Worm (Caenorhabditis elegans) whole organism, L4 larva: Measurements from ENCODE around the gene alkb-7.

ENCODE experiments used
- D1046.2 ChIP-seq: fragments of 200-800 bp; sonication (Bioruptor generic); IDR thresholded peaks from 2 replicates; pipeline ENCODE4 v1.3.6; 2022; ENCODE audit warnings: missing genetic modification characterization, missing compliant biosample characterization
- F10B5.3 ChIP-seq: sonication (generic microtip); optimal IDR thresholded peaks from 2 replicates; lab custom pipeline; 2016; ENCODE audit warnings: mild to moderate bottlenecking, missing genetic modification characterization, missing compliant biosample characterization
- F26F4.8 ChIP-seq: fragments of 200-800 bp; sonication (Bioruptor generic); conservative IDR thresholded peaks from 2 replicates; pipeline ENCODE4 v1.3.6; 2022; ENCODE audit warnings: missing genetic modification characterization, missing compliant biosample characterization
- F37D6.2 ChIP-seq: sonication (generic microtip); optimal IDR thresholded peaks from 2 replicates; lab custom pipeline; 2016; ENCODE audit warnings: mild to moderate bottlenecking, missing genetic modification characterization, missing compliant biosample characterization
- Y5F2A.4 ChIP-seq: fragments of 200-800 bp; sonication (Bioruptor generic); optimal IDR thresholded peaks from 2 replicates; lab custom pipeline; 2018; ENCODE audit warnings: mild to moderate bottlenecking, missing genetic modification characterization, missing compliant biosample characterization
- Y75B8A.6 ChIP-seq: fragments of 200-800 bp; sonication (Bioruptor generic); IDR thresholded peaks from 2 replicates; pipeline ENCODE4 v1.3.6; 2022; ENCODE audit warnings: missing genetic modification reagents, missing genetic modification characterization, missing compliant biosample characterization
- ZK546.5 ChIP-seq, 2 experiments: sonication (generic microtip); optimal IDR thresholded peaks; 2 replicates each; lab custom pipeline; 2017; ENCODE audit warnings: missing biosample characterization in 2 of 2, missing genetic modification characterization in 2 of 2
- arid-1 ChIP-seq: fragments of 200-800 bp; sonication (Bioruptor generic); conservative IDR thresholded peaks from 2 replicates; pipeline ENCODE4 v1.3.6; 2022; ENCODE audit warnings: missing genetic modification reagents, missing genetic modification characterization, missing compliant biosample characterization
- ceh-62 ChIP-seq: sonication (generic microtip); optimal IDR thresholded peaks from 2 replicates; lab custom pipeline; 2017; ENCODE audit warnings: missing biosample characterization, missing genetic modification characterization
- ceh-82 ChIP-seq: sonication (generic microtip); optimal IDR thresholded peaks from 2 replicates; lab custom pipeline; 2017; ENCODE audit warnings: missing biosample characterization, missing genetic modification characterization
- daf-16 ChIP-seq, 3 experiments: sonication (generic microtip); optimal IDR thresholded peaks; 2 replicates each; lab custom pipeline; 2016 to 2017; ENCODE audit warnings: missing genetic modification characterization in 3 of 3, missing genetic modification reagents in 3 of 3, mild to moderate bottlenecking in 2 of 3, missing compliant biosample characterization in 2 of 3, missing biosample characterization in 1 of 3, moderate library complexity in 1 of 3
- daf-19 ChIP-seq: fragments of 200-800 bp; sonication (Bioruptor generic); conservative IDR thresholded peaks from 2 replicates; pipeline ENCODE4 v1.3.6; 2022; ENCODE audit warnings: missing genetic modification characterization, missing compliant biosample characterization
- dmd-6 ChIP-seq: fragments of 200-800 bp; sonication (Bioruptor generic); IDR thresholded peaks from 2 replicates; pipeline ENCODE4 v1.3.6; 2022; ENCODE audit warnings: missing genetic modification reagents, missing genetic modification characterization, missing compliant biosample characterization
- dmd-8 ChIP-seq: fragments of 200-800 bp; sonication (Bioruptor generic); IDR thresholded peaks from 2 replicates; pipeline ENCODE4 v1.3.6; 2022; ENCODE audit warnings: missing genetic modification characterization, missing compliant biosample characterization
- dpl-1 ChIP-seq: fragments of 150-350 bp; optimal IDR thresholded peaks from 2 replicates; lab custom pipeline; 2014; ENCODE audit warnings: missing biosample characterization, missing genetic modification reagents, missing genetic modification characterization
- dve-1 ChIP-seq: sonication (generic microtip); optimal IDR thresholded peaks from 2 replicates; lab custom pipeline; 2017; ENCODE audit warnings: antibody characterized with exemption, mild to moderate bottlenecking, missing genetic modification characterization, missing compliant biosample characterization; ENCODE audit not compliant: insufficient read depth
- egl-43 ChIP-seq: fragments of 200-800 bp; sonication (Bioruptor generic); IDR thresholded peaks from 2 replicates; pipeline ENCODE4 v1.3.6; 2022; ENCODE audit warnings: missing genetic modification reagents, missing genetic modification characterization, missing compliant biosample characterization
- gei-8 ChIP-seq: fragments of 200-800 bp; sonication (Bioruptor generic); optimal IDR thresholded peaks from 2 replicates; lab custom pipeline; 2018; ENCODE audit warnings: mild to moderate bottlenecking, missing genetic modification characterization, missing compliant biosample characterization
- hif-1 ChIP-seq, 2 experiments: sonication (generic microtip); optimal IDR thresholded peaks; 2 replicates each; lab custom pipeline; 2016 to 2017; ENCODE audit warnings: missing compliant biosample characterization in 2 of 2, missing genetic modification characterization in 2 of 2, missing genetic modification reagents in 2 of 2, missing genotype in 2 of 2, mild to moderate bottlenecking in 1 of 2
- hlh-30 ChIP-seq: sonication (generic microtip); optimal IDR thresholded peaks from 2 replicates; lab custom pipeline; 2017; ENCODE audit warnings: antibody characterized with exemption, mild to moderate bottlenecking, missing genetic modification characterization, missing compliant biosample characterization; ENCODE audit not compliant: insufficient read depth
- lin-1 ChIP-seq: fragments of 200-800 bp; sonication (Bioruptor generic); IDR thresholded peaks from 2 replicates; pipeline ENCODE4 v1.3.6; 2022; ENCODE audit warnings: missing genetic modification reagents, missing genetic modification characterization, missing compliant biosample characterization
- lin-29 ChIP-seq: fragments of 200-800 bp; sonication (Bioruptor generic); IDR thresholded peaks from 2 replicates; pipeline ENCODE4 v1.3.6; 2022; ENCODE audit warnings: missing genetic modification reagents, missing genetic modification characterization, missing compliant biosample characterization
- lin-38 ChIP-seq: fragments of 200-800 bp; sonication (Bioruptor generic); IDR thresholded peaks from 2 replicates; pipeline ENCODE4 v1.3.6; 2022; ENCODE audit warnings: missing genetic modification reagents, missing genetic modification characterization, missing compliant biosample characterization
- lin-39 ChIP-seq: fragments of 150-350 bp; optimal IDR thresholded peaks from 2 replicates; lab custom pipeline; 2014; ENCODE audit warnings: missing biosample characterization, missing genetic modification reagents, missing genetic modification characterization
- lir-3 ChIP-seq: sonication (generic microtip); optimal IDR thresholded peaks from 2 replicates; lab custom pipeline; 2016; ENCODE audit warnings: mild to moderate bottlenecking, missing genetic modification characterization, missing compliant biosample characterization
- mdl-1 ChIP-seq, 2 experiments: fragments of 150-350 bp in 1 of 2; sonication (generic microtip) in 1 of 2; optimal IDR thresholded peaks; 2 replicates each; lab custom pipeline; 2014 to 2017; ENCODE audit warnings: missing biosample characterization in 2 of 2, missing genetic modification characterization in 2 of 2
- mes-2 ChIP-seq: sonication (generic microtip); optimal IDR thresholded peaks from 2 replicates; lab custom pipeline; 2016; ENCODE audit warnings: missing genotype, mild to moderate bottlenecking, missing genetic modification characterization, missing compliant biosample characterization; ENCODE audit not compliant: poor library complexity, severe bottlenecking
- nhr-102 ChIP-seq: sonication (generic microtip); optimal IDR thresholded peaks from 2 replicates; lab custom pipeline; 2016; ENCODE audit warnings: mild to moderate bottlenecking, missing genetic modification characterization, moderate library complexity, missing compliant biosample characterization
- nhr-111 ChIP-seq: fragments of 200-800 bp; sonication (Bioruptor generic); optimal IDR thresholded peaks from 2 replicates; lab custom pipeline; 2018; ENCODE audit warnings: mild to moderate bottlenecking, missing genetic modification characterization, missing compliant biosample characterization
- nhr-25 ChIP-seq: sonication (generic microtip); optimal IDR thresholded peaks from 2 replicates; lab custom pipeline; 2017; ENCODE audit warnings: missing genetic modification characterization, mild to moderate bottlenecking, missing compliant biosample characterization, antibody characterized with exemption, moderate library complexity, borderline replicate concordance; ENCODE audit not compliant: insufficient read depth
- nhr-42 ChIP-seq: fragments of 200-800 bp; sonication (Bioruptor generic); IDR thresholded peaks from 2 replicates; pipeline ENCODE4 v1.3.6; 2022; ENCODE audit warnings: missing genetic modification characterization, missing compliant biosample characterization
- nhr-6 ChIP-seq: fragments of 150-350 bp; optimal IDR thresholded peaks from 2 replicates; lab custom pipeline; 2014; ENCODE audit warnings: missing biosample characterization, missing genetic modification characterization
- nhr-76 ChIP-seq: fragments of 150-350 bp; optimal IDR thresholded peaks from 2 replicates; lab custom pipeline; 2014; ENCODE audit warnings: missing biosample characterization, missing genetic modification characterization
- nhr-77 ChIP-seq: fragments of 150-350 bp; optimal IDR thresholded peaks from 2 replicates; lab custom pipeline; 2014; ENCODE audit warnings: missing biosample characterization, missing genetic modification characterization
- pqm-1 ChIP-seq: sonication (generic microtip); optimal IDR thresholded peaks from 2 replicates; lab custom pipeline; 2017; ENCODE audit warnings: missing biosample characterization, missing genetic modification characterization
- rbr-2 ChIP-seq: sonication (generic microtip); optimal IDR thresholded peaks from 2 replicates; lab custom pipeline; 2016; ENCODE audit warnings: missing genotype, missing genetic modification characterization, missing compliant biosample characterization
- skn-1 ChIP-seq: fragments of 150-350 bp; optimal IDR thresholded peaks from 2 replicates; lab custom pipeline; 2014; ENCODE audit warnings: missing biosample characterization, missing genetic modification characterization
- snpc-4 ChIP-seq: fragments of 150-350 bp; optimal IDR thresholded peaks from 2 replicates; lab custom pipeline; 2014; ENCODE audit warnings: missing biosample characterization, missing genetic modification characterization
- spr-1 ChIP-seq: sonication (generic microtip); optimal IDR thresholded peaks from 2 replicates; lab custom pipeline; 2016; ENCODE audit warnings: mild to moderate bottlenecking, missing genetic modification characterization, missing compliant biosample characterization
- tag-97 ChIP-seq: fragments of 200-800 bp; sonication (Bioruptor generic); IDR thresholded peaks from 2 replicates; pipeline ENCODE4 v1.3.6; 2022; ENCODE audit warnings: missing genetic modification characterization, missing compliant biosample characterization
- tra-1 ChIP-seq: fragments of 200-800 bp; sonication (Bioruptor generic); IDR thresholded peaks from 2 replicates; pipeline ENCODE4 v1.3.6; 2022; ENCODE audit warnings: missing genetic modification reagents, missing genetic modification characterization, missing compliant biosample characterization
- unc-130 ChIP-seq: sonication (generic microtip); optimal IDR thresholded peaks from 2 replicates; lab custom pipeline; 2016; ENCODE audit warnings: missing genetic modification reagents, missing genetic modification characterization, missing compliant biosample characterization
- unc-39 ChIP-seq: sonication (generic microtip); optimal IDR thresholded peaks from 2 replicates; lab custom pipeline; 2017; ENCODE audit warnings: missing biosample characterization, missing genetic modification characterization
- unc-62 ChIP-seq, 3 experiments: fragments of 150-350 bp in 1 of 3; sonication (generic microtip); optimal IDR thresholded peaks in 2 of 3; peaks in 1 of 3; 1 replicate in 1 of 3; 2 replicates in 2 of 3; lab custom pipeline; 2014 to 2017; ENCODE audit warnings: missing biosample characterization in 3 of 3, missing genetic modification characterization in 3 of 3, missing genetic modification reagents in 3 of 3, missing genotype in 1 of 3
- zag-1 ChIP-seq: fragments of 150-350 bp; optimal IDR thresholded peaks from 2 replicates; lab custom pipeline; 2014; ENCODE audit warnings: missing biosample characterization, missing genetic modification characterization
- zfp-2 ChIP-seq: sonication (generic microtip); optimal IDR thresholded peaks from 2 replicates; lab custom pipeline; 2016; ENCODE audit warnings: mild to moderate bottlenecking, missing genetic modification characterization, missing compliant biosample characterization
- zip-11 ChIP-seq: fragments of 200-800 bp; sonication (Bioruptor generic); IDR thresholded peaks from 2 replicates; pipeline ENCODE4 v1.3.6; 2022; ENCODE audit warnings: missing genetic modification characterization, missing compliant biosample characterization
- zip-2 ChIP-seq: fragments of 150-350 bp; optimal IDR thresholded peaks from 2 replicates; lab custom pipeline; 2014; ENCODE audit warnings: missing biosample characterization, missing genetic modification characterization
- ztf-11 ChIP-seq: fragments of 150-350 bp; optimal IDR thresholded peaks from 2 replicates; lab custom pipeline; 2014; ENCODE audit warnings: missing biosample characterization, missing genetic modification characterization
- ztf-7 ChIP-seq: fragments of 150-350 bp; optimal IDR thresholded peaks from 2 replicates; lab custom pipeline; 2014; ENCODE audit warnings: missing biosample characterization, missing genetic modification characterization

The alkb-7 gene

DNA sequence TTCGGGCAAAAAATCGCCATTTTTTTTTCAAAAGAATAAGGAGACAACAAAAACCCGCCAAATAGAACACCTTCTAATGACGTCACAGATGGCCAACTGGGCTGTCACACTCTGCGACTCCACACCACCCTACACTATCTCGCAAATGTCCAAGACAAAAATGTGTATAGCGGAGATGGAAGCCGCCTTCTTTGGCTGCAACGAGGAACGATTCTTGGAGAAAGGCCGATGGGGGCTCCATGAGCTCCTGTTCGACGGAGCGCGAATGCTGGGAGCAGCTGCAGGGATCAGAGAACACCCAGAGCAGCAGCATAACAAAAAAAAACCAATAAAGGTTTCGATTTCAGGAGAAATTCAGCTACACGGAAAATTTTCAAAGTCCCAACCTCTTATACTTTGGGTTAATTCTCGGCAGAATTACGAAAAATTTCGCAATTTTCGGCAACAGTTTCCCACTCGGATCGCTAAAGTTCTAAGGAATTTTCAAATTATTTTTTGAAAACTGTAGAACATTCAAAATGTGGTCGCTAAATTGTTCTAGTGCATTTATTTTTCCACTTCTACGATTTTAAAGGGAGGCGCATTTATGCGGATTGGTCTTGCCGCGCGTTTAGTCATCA lies 17.9 kb upstream of the alkb-7 start (continued):
- no peak for TF ChIP-seq tra-1
- no peak for TF ChIP-seq ceh-62 (tag; lab: Kevin White, UChicago)
- TF ChIP-seq zag-1 (tag; lab: Kevin White, UChicago): no peak
- TF ChIP-seq Y5F2A.4 (GFP tag; lab: Kevin White, UChicago): no peak
- no peak for TF ChIP-seq daf-19 (GFP tag; lab: Robert Waterston, UW)
- TF ChIP-seq dmd-8: no peak
- peak; percentile 22 for TF ChIP-seq dpl-1 (GFP tag; lab: Kevin White, UChicago)
- no peak for TF ChIP-seq unc-130
- no peak for TF ChIP-seq daf-16 (GFP tag; optimal IDR thresholded peaks at IDR 0.05; lab: Kevin White, UChicago)
- TF ChIP-seq daf-16 (tag; optimal IDR thresholded peaks at IDR 0.05; lab: Kevin White, UChicago): no peak
- no peak for TF ChIP-seq nhr-102 (tag; lab: Kevin White, UChicago)
- no peak for TF ChIP-seq zfp-2 (tag; lab: Kevin White, UChicago)
- no peak for TF ChIP-seq ceh-82 (tag; lab: Kevin White, UChicago)
- no peak for TF ChIP-seq nhr-6 (tag; lab: Kevin White, UChicago)
- no peak for TF ChIP-seq nhr-111 (GFP tag; lab: Kevin White, UChicago)
- TF ChIP-seq dve-1 (tag; lab: Kevin White, UChicago): peak; percentile 5
- peak; percentile 47 for TF ChIP-seq hlh-30 (tag; lab: Kevin White, UChicago)
- no peak for TF ChIP-seq nhr-25
- peak in 1 of 2 experiments; percentile 12 for TF ChIP-seq mdl-1 (tag; optimal IDR thresholded peaks at IDR 0.05; lab: Kevin White, UChicago)
- TF ChIP-seq zip-2: peak; percentile 52
- TF ChIP-seq tag-97 (GFP tag; lab: Robert Waterston, UW): no peak
- TF ChIP-seq F10B5.3 (tag; lab: Kevin White, UChicago): no peak
- peak; percentile 53 for TF ChIP-seq rbr-2 (tag; lab: Kevin White, UChicago)
- no peak for TF ChIP-seq lir-3
- no peak for TF ChIP-seq nhr-76
- TF ChIP-seq lin-38 (GFP tag; lab: Robert Waterston, UW): peak; percentile 47
- no peak for TF ChIP-seq gei-8 (GFP tag; lab: Kevin White, UChicago)
- no peak for TF ChIP-seq spr-1 (tag; lab: Kevin White, UChicago)
- TF ChIP-seq ztf-7: no peak
- TF ChIP-seq skn-1 (tag; lab: Kevin White, UChicago): no peak
- TF ChIP-seq snpc-4 (tag; lab: Kevin White, UChicago): no peak
- TF ChIP-seq egl-43 (GFP tag; lab: Robert Waterston, UW): peak; percentile 69; the same call in 1 of the 2 replicates
- TF ChIP-seq pqm-1 (tag; lab: Kevin White, UChicago): no peak
- no peak for TF ChIP-seq lin-39
- peak; percentile 45 for TF ChIP-seq mes-2
- TF ChIP-seq nhr-42 (GFP tag; lab: Robert Waterston, UW): no peak
- TF ChIP-seq zip-11 (GFP tag; lab: Robert Waterston, UW): no peak
- TF ChIP-seq lin-1 (GFP tag; lab: Robert Waterston, UW): no peak
- 0 out of 2 replicates have a peak, but pooled peaks have one; percentile 13 for TF ChIP-seq arid-1 (GFP tag; lab: Robert Waterston, UW)
- TF ChIP-seq F37D6.2 (tag; lab: Kevin White, UChicago): peak; percentile 42
- no peak for TF ChIP-seq unc-39 (tag; lab: Kevin White, UChicago)
- TF ChIP-seq lin-29: no peak
- no peak for TF ChIP-seq ztf-11 (tag; lab: Kevin White, UChicago)
- 0 out of 2 replicates have a peak, but pooled peaks have one; percentile 13 for TF ChIP-seq D1046.2 (GFP tag; lab: Robert Waterston, UW)
- no peak for TF ChIP-seq ZK546.5 (tag; optimal IDR thresholded peaks at IDR 0.05; lab: Kevin White, UChicago)
- TF ChIP-seq dmd-6 (GFP tag; lab: Robert Waterston, UW): peak; percentile 41
- peak in 1 of 2 experiments; percentile 83 for TF ChIP-seq unc-62 (GFP tag; optimal IDR thresholded peaks at IDR 0.05 in 1 of 2; lab: Kevin White, UChicago)
- TF ChIP-seq unc-62 (tag; optimal IDR thresholded peaks at IDR 0.05; lab: Kevin White, UChicago): no peak
- no peak for TF ChIP-seq F26F4.8 (GFP tag; lab: Robert Waterston, UW)
- TF ChIP-seq hif-1 (tag; optimal IDR thresholded peaks at IDR 0.05; lab: Kevin White, UChicago): no peak
- no peak for TF ChIP-seq nhr-77 (tag; lab: Kevin White, UChicago)
- TF ChIP-seq Y75B8A.6 (GFP tag; lab: Robert Waterston, UW): no peak
